Worm (Caenorhabditis elegans): ENCODE data around the gene msi-1.

Gene msi-1

ce11 chrIII:4004064-4004580 is 27.9 kb upstream of the msi-1 start, which contains the start of gene tif-1A:
tif-1A (minus strand) TSS chrIII:4004114.
- TF ChIP-seq aha-1 (tag; optimal IDR thresholded peaks at IDR 0.05) (no peak), ceh-90 (tag; optimal IDR thresholded peaks at IDR 0.05) (no peak), hlh-17 (GFP tag; optimal IDR thresholded peaks at IDR 0.05; ENCODE audit: borderline replicate concordance) (no peak), lin-13 (GFP tag; optimal IDR thresholded peaks at IDR 0.05) (peak; percentile 69), lir-3 (tag; optimal IDR thresholded peaks at IDR 0.05; ENCODE audit: poor library complexity) (peak; percentile 10), blmp-1 (tag; optimal IDR thresholded peaks at IDR 0.05) (peak; percentile 59), nhr-47 (tag; optimal IDR thresholded peaks at IDR 0.05) (peak; percentile 90), nhr-85 (tag) (peak; percentile 89), mab-9 (GFP tag; IDR thresholded peaks at IDR 0.05) (no peak), aly-2 (tag; optimal IDR thresholded peaks at IDR 0.05) (peak; percentile 9), elt-3 (tag; optimal IDR thresholded peaks at IDR 0.05) (peak in 3 of 6 experiments; percentile 3 to 74 (median 56)), nhr-77 (tag; optimal IDR thresholded peaks at IDR 0.05) (peak; percentile 37), ces-1 (GFP tag; optimal IDR thresholded peaks at IDR 0.05) (no peak), Y116A8C.19 (tag; optimal IDR thresholded peaks at IDR 0.05; ENCODE audit: borderline replicate concordance) (no peak), mep-1 (tag; optimal IDR thresholded peaks at IDR 0.05) (peak; percentile 97), vab-15 (tag; optimal IDR thresholded peaks at IDR 0.05) (no peak), fos-1 (tag; optimal IDR thresholded peaks at IDR 0.05) (peak; percentile 45), fkh-8 (tag; optimal IDR thresholded peaks at IDR 0.05) (peak; percentile 62), dsc-1 (tag; optimal IDR thresholded peaks at IDR 0.05) (peak; percentile 82), unc-98 (GFP tag; IDR thresholded peaks at IDR 0.05) (no peak), dpl-1 (GFP tag; optimal IDR thresholded peaks at IDR 0.05) (peak; percentile 79 to 85 (median 84)), mef-2 (tag; optimal IDR thresholded peaks at IDR 0.05) (peak; percentile 30), egl-13 (tag; optimal IDR thresholded peaks at IDR 0.05) (peak; percentile 63), F16B12.6 (tag; optimal IDR thresholded peaks at IDR 0.05) (peak; percentile 67), nhr-237 (tag; optimal IDR thresholded peaks at IDR 0.05) (peak; percentile 13), nhr-84 (tag; optimal IDR thresholded peaks at IDR 0.05) (no peak), lin-14 (GFP tag; optimal IDR thresholded peaks at IDR 0.05) (peak; percentile 84), sup-37 (GFP tag; optimal IDR thresholded peaks at IDR 0.05) (no peak), unc-62 (GFP tag; optimal IDR thresholded peaks at IDR 0.05) (no peak), pqm-1 (tag; optimal IDR thresholded peaks at IDR 0.05) (no peak), nhr-11 (tag; optimal IDR thresholded peaks at IDR 0.05) (peak; percentile 18), ceh-8 (GFP tag; optimal IDR thresholded peaks at IDR 0.05) (peak; percentile 14), lsy-2 (tag; optimal IDR thresholded peaks at IDR 0.05) (peak; percentile 92), ama-1 (optimal IDR thresholded peaks at IDR 0.05) (no peak), nhr-19 (GFP tag; conservative IDR thresholded peaks at IDR 0.05) (peak; percentile 83), nhr-12 (tag; optimal IDR thresholded peaks at IDR 0.05) (no peak), snpc-4 (tag; optimal IDR thresholded peaks at IDR 0.05) (peak; percentile 82), C34B4.2 (tag; optimal IDR thresholded peaks at IDR 0.05) (no peak), lin-35 (GFP tag; optimal IDR thresholded peaks at IDR 0.05) (peak; percentile 76 to 90), ceh-82 (tag; optimal IDR thresholded peaks at IDR 0.05) (peak; percentile 81 to 91 (median 89)), mdl-1 (tag; optimal IDR thresholded peaks at IDR 0.05) (peak in 1 of 2 experiments; percentile 67), unc-130 (tag; optimal IDR thresholded peaks at IDR 0.05) (peak; percentile 74), egl-27 (tag; optimal IDR thresholded peaks at IDR 0.05) (no peak), isw-1 (GFP tag; IDR thresholded peaks at IDR 0.05) (peak; percentile 64), irx-1 (tag; optimal IDR thresholded peaks at IDR 0.05) (peak; percentile 77), zip-4 (GFP tag; optimal IDR thresholded peaks at IDR 0.05) (peak; percentile 72), zag-1 (tag; optimal IDR thresholded peaks at IDR 0.05) (no peak), lin-39 (tag; optimal IDR thresholded peaks at IDR 0.05) (peak; percentile 88), ceh-63 (GFP tag; optimal IDR thresholded peaks at IDR 0.05) (no peak), sox-4 (tag; optimal IDR thresholded peaks at IDR 0.05) (peak; percentile 30), nhr-28 (tag; optimal IDR thresholded peaks at IDR 0.05) (no peak), C16A3.4 (tag; optimal IDR thresholded peaks at IDR 0.05) (peak; percentile 83), pag-3 (tag; optimal IDR thresholded peaks at IDR 0.05; ENCODE audit: borderline replicate concordance, insufficient read depth) (no peak)

Measured in whole organism, L1 larva.